Fruit fly (Drosophila melanogaster) whole organism, embryonic: ENCODE results near the gene usp.

Experiments
- Asciz ChIP-seq: fragments of 200-800 bp; sonication (Bioruptor generic); optimal IDR thresholded peaks from 2 replicates; lab custom pipeline; 2017; ENCODE audit warnings: missing biosample characterization, mild to moderate bottlenecking, missing genetic modification characterization, missing genetic modification reagents
- Atf3 ChIP-seq: fragments of 200-800 bp; sonication (Bioruptor generic); optimal IDR thresholded peaks from 3 replicates; lab custom pipeline; 2016; ENCODE audit warnings: missing biosample characterization, missing genetic modification characterization
- Bdp1 ChIP-seq: fragments of 200-800 bp; sonication (Bioruptor generic); optimal IDR thresholded peaks from 3 replicates; lab custom pipeline; 2016; ENCODE audit warnings: missing biosample characterization, missing genetic modification characterization
- Bgb ChIP-seq: fragments of 200-800 bp; sonication (Bioruptor generic); IDR thresholded peaks from 2 replicates; pipeline ENCODE4 v1.3.6; 2022; ENCODE audit warnings: missing biosample characterization, missing genetic modification characterization; ENCODE audit not compliant: partially characterized antibody
- Blimp-1 ChIP-seq: fragments of 200-800 bp; sonication (Bioruptor generic); optimal IDR thresholded peaks from 3 replicates; lab custom pipeline; 2018; ENCODE audit warnings: missing biosample characterization, missing genetic modification characterization, mild to moderate bottlenecking, moderate library complexity, missing genetic modification reagents
- CG10321 ChIP-seq: fragments of 200-800 bp; sonication (Bioruptor generic); IDR thresholded peaks from 2 replicates; pipeline ENCODE4 v1.3.6; 2022; ENCODE audit warnings: missing biosample characterization, missing genetic modification characterization
- CG11695 ChIP-seq: fragments of 200-800 bp; sonication (Bioruptor generic); IDR thresholded peaks from 3 replicates; pipeline ENCODE4 v1.3.6; 2022; ENCODE audit warnings: missing biosample characterization, missing genetic modification characterization
- CG12299 ChIP-seq: fragments of 200-800 bp; sonication (Bioruptor generic); optimal IDR thresholded peaks from 2 replicates; lab custom pipeline; 2018; ENCODE audit warnings: missing biosample characterization, mild to moderate bottlenecking, missing genetic modification characterization
- CG12769 ChIP-seq: fragments of 200-800 bp; sonication (Bioruptor generic); optimal IDR thresholded peaks from 2 replicates; lab custom pipeline; 2019; ENCODE audit warnings: missing biosample characterization, mild to moderate bottlenecking, missing genetic modification characterization, moderate library complexity
- CG14441 ChIP-seq: fragments of 200-800 bp; sonication (Bioruptor generic); IDR thresholded peaks from 2 replicates; pipeline ENCODE4 v1.3.6; 2022; ENCODE audit warnings: missing biosample characterization, missing genetic modification characterization
- CG14667 ChIP-seq: fragments of 200-800 bp; sonication (Bioruptor generic); IDR thresholded peaks from 2 replicates; pipeline ENCODE4 v1.3.6; 2022; ENCODE audit warnings: missing biosample characterization, missing genetic modification characterization
- CG15696 ChIP-seq: fragments of 200-800 bp; sonication (Bioruptor generic); optimal IDR thresholded peaks from 2 replicates; lab custom pipeline; 2019; ENCODE audit warnings: missing biosample characterization, mild to moderate bottlenecking, missing genetic modification characterization, moderate library complexity
- CG1647 ChIP-seq: fragments of 200-800 bp; sonication (Bioruptor generic); optimal IDR thresholded peaks from 3 replicates; lab custom pipeline; 2016; ENCODE audit warnings: missing biosample characterization, missing genetic modification characterization
- CG18476 ChIP-seq: fragments of 200-800 bp; sonication (Bioruptor generic); optimal IDR thresholded peaks from 2 replicates; lab custom pipeline; 2016; ENCODE audit warnings: missing biosample characterization, mild to moderate bottlenecking, missing genetic modification characterization
- CG2889 ChIP-seq: fragments of 200-800 bp; sonication (Bioruptor generic); IDR thresholded peaks from 3 replicates; pipeline ENCODE4 v1.3.6; 2022; ENCODE audit warnings: missing biosample characterization, missing genetic modification characterization
- CG32772 ChIP-seq: fragments of 200-800 bp; sonication (Bioruptor generic); IDR thresholded peaks from 2 replicates; pipeline ENCODE4 v1.3.6; 2022; ENCODE audit warnings: missing biosample characterization, missing genetic modification characterization
- CG6689 ChIP-seq: fragments of 200-800 bp; sonication (Bioruptor generic); IDR thresholded peaks from 2 replicates; pipeline ENCODE4 v1.3.6; 2022; ENCODE audit warnings: missing biosample characterization, missing genetic modification characterization
- CG6791 ChIP-seq: fragments of 200-800 bp; sonication (Bioruptor generic); IDR thresholded peaks from 3 replicates; pipeline ENCODE4 v1.3.6; 2022; ENCODE audit warnings: missing biosample characterization, missing genetic modification characterization; ENCODE audit not compliant: partially characterized antibody
- CG7357 ChIP-seq: fragments of 200-800 bp; sonication (Bioruptor generic); IDR thresholded peaks from 3 replicates; pipeline ENCODE4 v1.3.6; 2022; ENCODE audit warnings: missing biosample characterization, missing genetic modification characterization
- CG7839 ChIP-seq: fragments of 200-800 bp; sonication (Bioruptor generic); optimal IDR thresholded peaks from 3 replicates; lab custom pipeline; 2018; ENCODE audit warnings: missing biosample characterization, mild to moderate bottlenecking, missing genetic modification characterization, moderate library complexity
- CG8924 ChIP-seq: fragments of 200-800 bp; optimal IDR thresholded peaks from 3 replicates; lab custom pipeline; 2019; ENCODE audit warnings: missing biosample characterization, mild to moderate bottlenecking, missing genetic modification characterization, moderate library complexity
- CG9609 ChIP-seq: fragments of 200-800 bp; sonication (Bioruptor generic); optimal IDR thresholded peaks from 3 replicates; lab custom pipeline; 2016; ENCODE audit warnings: missing biosample characterization, missing genetic modification characterization
- Deaf1 ChIP-seq: fragments of 200-800 bp; optimal IDR thresholded peaks from 3 replicates; lab custom pipeline; 2019; ENCODE audit warnings: missing biosample characterization, mild to moderate bottlenecking, missing genetic modification characterization, moderate library complexity
- Ets97D ChIP-seq: fragments of 200-800 bp; sonication (Bioruptor generic); optimal IDR thresholded peaks from 3 replicates; lab custom pipeline; 2016; ENCODE audit warnings: missing biosample characterization, missing genetic modification characterization
- Hand ChIP-seq: fragments of 200-800 bp; sonication (Bioruptor generic); optimal IDR thresholded peaks from 2 replicates; lab custom pipeline; 2017; ENCODE audit warnings: mild to moderate bottlenecking, missing biosample characterization, missing genetic modification reagents, missing genetic modification characterization
- Kr ChIP-seq: fragments of 200-800 bp; sonication (Bioruptor generic); optimal IDR thresholded peaks from 2 replicates; lab custom pipeline; 2017; ENCODE audit warnings: missing biosample characterization, mild to moderate bottlenecking, missing genetic modification characterization
- Mes4 ChIP-seq: fragments of 200-800 bp; sonication (Bioruptor generic); optimal IDR thresholded peaks from 2 replicates; lab custom pipeline; 2016; ENCODE audit warnings: missing biosample characterization, missing genetic modification characterization
- Rfx ChIP-seq: fragments of 200-800 bp; sonication (Bioruptor generic); IDR thresholded peaks from 2 replicates; pipeline ENCODE4 v1.3.6; 2022; ENCODE audit warnings: missing biosample characterization, missing genetic modification characterization
- Vsx1 ChIP-seq: fragments of 200-800 bp; sonication (Bioruptor generic); optimal IDR thresholded peaks from 2 replicates; lab custom pipeline; 2017; ENCODE audit warnings: missing biosample characterization, mild to moderate bottlenecking, missing genetic modification characterization, missing genetic modification reagents
- btn ChIP-seq: fragments of 200-800 bp; sonication (Bioruptor generic); optimal IDR thresholded peaks from 2 replicates; lab custom pipeline; 2016; ENCODE audit warnings: missing biosample characterization, missing genetic modification characterization
- cato ChIP-seq: fragments of 200-800 bp; sonication (Bioruptor generic); optimal IDR thresholded peaks from 2 replicates; lab custom pipeline; 2016; ENCODE audit warnings: missing biosample characterization, missing genetic modification characterization, borderline replicate concordance
- cwo ChIP-seq: fragments of 200-800 bp; sonication (Bioruptor generic); optimal IDR thresholded peaks from 3 replicates; lab custom pipeline; 2017; ENCODE audit warnings: missing biosample characterization, missing genetic modification characterization, mild to moderate bottlenecking, moderate library complexity, missing genetic modification reagents
- dm ChIP-seq: fragments of 200-800 bp; sonication (Bioruptor generic); optimal IDR thresholded peaks from 3 replicates; lab custom pipeline; 2016; ENCODE audit warnings: missing biosample characterization, missing genetic modification characterization
- dmrt99B ChIP-seq: fragments of 200-800 bp; sonication (Bioruptor generic); optimal IDR thresholded peaks from 2 replicates; lab custom pipeline; 2018; ENCODE audit warnings: missing biosample characterization, mild to moderate bottlenecking, missing genetic modification characterization, moderate library complexity
- emc ChIP-seq: fragments of 200-800 bp; sonication (Bioruptor generic); optimal IDR thresholded peaks from 2 replicates; lab custom pipeline; 2016; ENCODE audit warnings: missing biosample characterization, missing genetic modification characterization
- ewg ChIP-seq: fragments of 200-800 bp; sonication (Bioruptor generic); optimal IDR thresholded peaks from 3 replicates; lab custom pipeline; 2017; ENCODE audit warnings: mild to moderate bottlenecking, missing biosample characterization, missing genetic modification reagents, missing genetic modification characterization
- fd3F ChIP-seq: fragments of 200-800 bp; sonication (Bioruptor generic); optimal IDR thresholded peaks from 2 replicates; lab custom pipeline; 2018; ENCODE audit warnings: missing biosample characterization, mild to moderate bottlenecking, missing genetic modification characterization, moderate library complexity
- fu2 ChIP-seq: fragments of 200-800 bp; sonication (Bioruptor generic); optimal IDR thresholded peaks from 2 replicates; lab custom pipeline; 2016; ENCODE audit warnings: missing biosample characterization, missing genetic modification characterization
- gsb-n ChIP-seq: fragments of 200-800 bp; sonication (Bioruptor generic); optimal IDR thresholded peaks from 3 replicates; lab custom pipeline; 2018; ENCODE audit warnings: missing biosample characterization, mild to moderate bottlenecking, missing genetic modification characterization
- insv ChIP-seq, 2 experiments: fragments of 200-800 bp; sonication (Bioruptor generic); optimal IDR thresholded peaks; 3 replicates each; lab custom pipeline; 2016 to 2018; ENCODE audit warnings: missing biosample characterization in 2 of 2, missing genetic modification characterization in 2 of 2
- lov ChIP-seq, 2 experiments: fragments of 200-800 bp in 1 of 2; fragments of >200 bp in 1 of 2; sonication (Bioruptor generic) in 1 of 2; IDR thresholded peaks in 1 of 2; optimal IDR thresholded peaks in 1 of 2; 2 replicates in 1 of 2; 3 replicates in 1 of 2; pipeline versions ENCODE4 v1.3.6 to Lab custom; 2017 to 2022; ENCODE audit warnings: missing biosample characterization in 1 of 2, missing genetic modification characterization in 1 of 2
- mirr ChIP-seq: fragments of 200-800 bp; sonication (Bioruptor generic); optimal IDR thresholded peaks from 3 replicates; lab custom pipeline; 2018; ENCODE audit warnings: missing biosample characterization, mild to moderate bottlenecking, missing genetic modification characterization
- pros ChIP-seq: fragments of 200-800 bp; sonication (Bioruptor generic); optimal IDR thresholded peaks from 3 replicates; lab custom pipeline; 2019; ENCODE audit warnings: missing biosample characterization, mild to moderate bottlenecking, missing genetic modification characterization, moderate library complexity
- pum ChIP-seq: fragments of 200-800 bp; sonication (Bioruptor generic); optimal IDR thresholded peaks from 2 replicates; lab custom pipeline; 2016; ENCODE audit warnings: missing biosample characterization, missing genetic modification characterization
- ro ChIP-seq: fragments of 200-800 bp; sonication (Bioruptor generic); IDR thresholded peaks from 2 replicates; pipeline ENCODE4 v1.3.6; 2022; ENCODE audit warnings: missing biosample characterization, missing genetic modification characterization
- slp2 ChIP-seq: fragments of 200-800 bp; sonication (Bioruptor generic); optimal IDR thresholded peaks from 2 replicates; lab custom pipeline; 2016; ENCODE audit warnings: missing biosample characterization, missing genetic modification characterization
- tll ChIP-seq, 2 experiments: fragments of 200-800 bp in 1 of 2; fragments of >200 bp in 1 of 2; sonication (Bioruptor generic) in 1 of 2; optimal IDR thresholded peaks; 2 replicates each; lab custom pipeline; 2017 to 2019; ENCODE audit warnings: missing biosample characterization in 2 of 2, missing genetic modification characterization in 2 of 2, mild to moderate bottlenecking in 1 of 2, moderate library complexity in 1 of 2
- zen ChIP-seq: fragments of 200-800 bp; sonication (Bioruptor generic); optimal IDR thresholded peaks from 3 replicates; lab custom pipeline; 2018; ENCODE audit warnings: missing biosample characterization, mild to moderate bottlenecking, missing genetic modification characterization, moderate library complexity

usp gene

dm6 chrX:2041981-2042847, at the start of gene usp, which contains the start of gene Actn (continued):
- TF ChIP-seq CG15696: peak; percentile 23
- no peak for TF ChIP-seq Atf3 (GFP tag; lab: Kevin White, UChicago)
- no peak for TF ChIP-seq CG32772 (GFP tag; lab: Robert Waterston, UW)
- no peak for TF ChIP-seq slp2 (GFP tag; lab: Kevin White, UChicago)
- TF ChIP-seq fu2: no peak
- no peak for TF ChIP-seq CG10321
- no peak for TF ChIP-seq Deaf1 (tag; lab: Kevin White, UChicago)
- no peak for TF ChIP-seq emc
- no peak for TF ChIP-seq tll (GFP tag; optimal IDR thresholded peaks at IDR 0.05; lab: Kevin White, UChicago)
- TF ChIP-seq CG18476 (GFP tag; lab: Kevin White, UChicago): no peak
- TF ChIP-seq zen (tag; lab: Kevin White, UChicago): peak; percentile 38
- TF ChIP-seq CG8924 (tag; lab: Kevin White, UChicago): peak; percentile 29
- TF ChIP-seq CG12299 (tag; lab: Kevin White, UChicago): no peak
- peak; percentile 58 for TF ChIP-seq gsb-n (tag; lab: Kevin White, UChicago)
- no peak for TF ChIP-seq CG14667 (GFP tag; lab: Robert Waterston, UW)
- TF ChIP-seq Vsx1: no peak
- no peak for TF ChIP-seq fd3F (GFP tag; lab: Kevin White, UChicago)
- TF ChIP-seq CG1647 (GFP tag; lab: Kevin White, UChicago): no peak
- no peak for TF ChIP-seq Mes4 (GFP tag; lab: Kevin White, UChicago)
- TF ChIP-seq mirr (GFP tag; lab: Kevin White, UChicago): peak; percentile 2
- TF ChIP-seq Bdp1: no peak
- peak; percentile 3 for TF ChIP-seq ewg
- TF ChIP-seq Hand (GFP tag; lab: Kevin White, UChicago): no peak
- TF ChIP-seq cwo (GFP tag; lab: Kevin White, UChicago): no peak
- TF ChIP-seq btn (GFP tag; lab: Kevin White, UChicago): no peak
- no peak for TF ChIP-seq CG2889 (GFP tag; lab: Robert Waterston, UW)
- peak; percentile 47 for TF ChIP-seq CG7839 (tag; lab: Kevin White, UChicago)
- TF ChIP-seq insv (GFP tag; optimal IDR thresholded peaks at IDR 0.05; lab: Kevin White, UChicago): no peak
- TF ChIP-seq cato (GFP tag; lab: Kevin White, UChicago): no peak
- no peak for TF ChIP-seq CG6791 (GFP tag; lab: Robert Waterston, UW)
- TF ChIP-seq Rfx (GFP tag; lab: Robert Waterston, UW): peak; percentile 42; the same call in 1 of the 2 replicates
- no peak for TF ChIP-seq CG9609 (GFP tag; lab: Kevin White, UChicago)
- TF ChIP-seq Ets97D (GFP tag; lab: Kevin White, UChicago): peak; percentile 1
- no peak for TF ChIP-seq Kr (GFP tag; lab: Kevin White, UChicago)
- no peak for TF ChIP-seq lov (optimal IDR thresholded peaks at IDR 0.05; lab: Kevin White, UChicago)
- TF ChIP-seq lov (GFP tag; IDR thresholded peaks at IDR 0.05; lab: Robert Waterston, UW): no peak
- no peak for TF ChIP-seq pros
- TF ChIP-seq ro: no peak
- no peak for TF ChIP-seq pum (GFP tag; lab: Kevin White, UChicago)
- TF ChIP-seq Blimp-1 (GFP tag; lab: Kevin White, UChicago): peak; percentile 18
- TF ChIP-seq CG14441 (GFP tag; lab: Robert Waterston, UW): 0 out of 2 replicates have a peak, but pooled peaks have one; percentile 5
- TF ChIP-seq Asciz: no peak
- no peak; the same call in 1 of the 2 replicates for TF ChIP-seq Bgb
- TF ChIP-seq CG6689: no peak
- peak; percentile 22 for TF ChIP-seq dmrt99B (tag; lab: Kevin White, UChicago)
- peak; percentile 89 for TF ChIP-seq CG7357 (GFP tag; lab: Robert Waterston, UW)
- TF ChIP-seq dm: no peak
- TF ChIP-seq CG12769: peak; percentile 17
- TF ChIP-seq CG11695 (GFP tag; lab: Robert Waterston, UW): no peak
